Fruit fly (Drosophila melanogaster) Kc167 (cell line): ENCODE data around the gene Pde6.

ENCODE experiments used
- Myc ChIP-seq: fragments of >200 bp; optimal IDR thresholded peaks from 2 replicates; lab custom pipeline; 2017; ENCODE audit warnings: missing external identifiers
- Sin3A ChIP-seq: fragments of >200 bp; optimal IDR thresholded peaks from 2 replicates; lab custom pipeline; 2018; ENCODE audit warnings: missing external identifiers
- h ChIP-seq: fragments of >200 bp; optimal IDR thresholded peaks from 3 replicates; lab custom pipeline; 2018; ENCODE audit warnings: missing external identifiers
- insv ChIP-seq: fragments of >200 bp; optimal IDR thresholded peaks from 3 replicates; lab custom pipeline; 2018; ENCODE audit warnings: missing external identifiers
- psq ChIP-seq: fragments of >200 bp; optimal IDR thresholded peaks from 2 replicates; lab custom pipeline; 2017; ENCODE audit warnings: missing external identifiers
- ttk ChIP-seq: sonication (Bioruptor generic); optimal IDR thresholded peaks from 2 replicates; lab custom pipeline; 2017; ENCODE audit warnings: missing external identifiers

dm6 chr3R:14473574-14473973 is 84.5 kb downstream of the Pde6 start:
- TF ChIP-seq Sin3A = no peak
- TF ChIP-seq psq (lab: Kevin White, UChicago) = no peak
- TF ChIP-seq h = no peak
- no peak for TF ChIP-seq insv (lab: Kevin White, UChicago)
- TF ChIP-seq Myc (lab: Kevin White, UChicago) = no peak
- no peak for TF ChIP-seq ttk (lab: Kevin White, UChicago)
